Worm (Caenorhabditis elegans) whole organism, young adult: Measurements from ENCODE around the gene gbb-2.

Experiments
- C17E4.6 ChIP-seq: fragments of 200-800 bp; sonication (Bioruptor generic); IDR thresholded peaks from 2 replicates; pipeline ENCODE4 v1.3.6; 2022; ENCODE audit warnings: missing genetic modification reagents, missing genetic modification characterization, missing compliant biosample characterization
- F10E7.11 ChIP-seq: sonication (generic microtip); optimal IDR thresholded peaks from 2 replicates; lab custom pipeline; 2017; ENCODE audit warnings: mild to moderate bottlenecking, missing genetic modification characterization, moderate library complexity, missing compliant biosample characterization
- F22D6.2 ChIP-seq: sonication (generic microtip); optimal IDR thresholded peaks from 2 replicates; lab custom pipeline; 2016; ENCODE audit warnings: mild to moderate bottlenecking, missing genetic modification characterization, missing compliant biosample characterization
- F33H1.4 ChIP-seq: fragments of 200-800 bp; sonication (Bioruptor generic); IDR thresholded peaks from 2 replicates; pipeline ENCODE4 v1.3.6; 2022; ENCODE audit warnings: missing genetic modification reagents, missing genetic modification characterization, missing compliant biosample characterization
- Y53F4B.3 ChIP-seq: fragments of 200-800 bp; sonication (Bioruptor generic); IDR thresholded peaks from 2 replicates; pipeline ENCODE4 v1.3.6; 2022; ENCODE audit warnings: missing genetic modification reagents, missing genetic modification characterization, missing compliant biosample characterization
- Y53G8AR.9 ChIP-seq: fragments of 200-800 bp; sonication (Bioruptor generic); conservative IDR thresholded peaks from 2 replicates; pipeline ENCODE4 v1.3.6; 2022; ENCODE audit warnings: missing genetic modification reagents, missing genetic modification characterization, missing compliant biosample characterization
- Y67H2A.10 ChIP-seq: fragments of 200-800 bp; sonication (Bioruptor generic); conservative IDR thresholded peaks from 2 replicates; pipeline ENCODE4 v1.3.6; 2022; ENCODE audit warnings: missing genetic modification reagents, missing genetic modification characterization, missing compliant biosample characterization
- Y79H2A.3 ChIP-seq: fragments of 200-800 bp; sonication (Bioruptor generic); conservative IDR thresholded peaks from 2 replicates; pipeline ENCODE4 v1.3.6; 2022; ENCODE audit warnings: missing genetic modification reagents, missing genetic modification characterization, missing compliant biosample characterization
- attf-5 ChIP-seq: fragments of 200-800 bp; sonication (Bioruptor generic); optimal IDR thresholded peaks from 2 replicates; lab custom pipeline; 2018; ENCODE audit warnings: mild to moderate bottlenecking, missing genetic modification characterization, missing compliant biosample characterization
- bed-1 ChIP-seq: fragments of 200-800 bp; sonication (Bioruptor generic); IDR thresholded peaks from 2 replicates; pipeline ENCODE4 v1.3.6; 2022; ENCODE audit warnings: missing genetic modification reagents, missing genetic modification characterization, missing compliant biosample characterization
- cebp-2 ChIP-seq: fragments of 200-800 bp; sonication (Bioruptor generic); IDR thresholded peaks from 2 replicates; pipeline ENCODE4 v1.3.6; 2022; ENCODE audit warnings: missing genetic modification characterization, missing compliant biosample characterization
- ceh-100 ChIP-seq: fragments of 200-800 bp; sonication (Bioruptor generic); IDR thresholded peaks from 2 replicates; pipeline ENCODE4 v1.3.6; 2022; ENCODE audit warnings: missing genetic modification reagents, missing genetic modification characterization, missing compliant biosample characterization
- ceh-27 ChIP-seq: fragments of 200-800 bp; sonication (Bioruptor generic); optimal IDR thresholded peaks from 2 replicates; lab custom pipeline; 2018; ENCODE audit warnings: mild to moderate bottlenecking, missing genetic modification characterization, moderate library complexity, missing compliant biosample characterization
- ceh-58 ChIP-seq: fragments of 200-800 bp; sonication (Bioruptor generic); IDR thresholded peaks from 2 replicates; pipeline ENCODE4 v1.3.6; 2022; ENCODE audit warnings: missing genetic modification characterization, missing compliant biosample characterization
- ceh-79 ChIP-seq: sonication (generic microtip); optimal IDR thresholded peaks from 2 replicates; lab custom pipeline; 2017; ENCODE audit warnings: mild to moderate bottlenecking, missing genetic modification characterization, missing compliant biosample characterization
- ceh-91 ChIP-seq: fragments of 200-800 bp; sonication (Bioruptor generic); IDR thresholded peaks from 2 replicates; pipeline ENCODE4 v1.3.6; 2022; ENCODE audit warnings: missing genetic modification reagents, missing genetic modification characterization, missing compliant biosample characterization
- dox-1 ChIP-seq: fragments of 200-800 bp; sonication (Bioruptor generic); IDR thresholded peaks from 2 replicates; pipeline ENCODE4 v1.3.6; 2022; ENCODE audit warnings: missing genetic modification reagents, missing genetic modification characterization, missing compliant biosample characterization
- dpff-1 ChIP-seq: sonication (generic microtip); optimal IDR thresholded peaks from 2 replicates; lab custom pipeline; 2017; ENCODE audit warnings: mild to moderate bottlenecking, missing genetic modification characterization, missing compliant biosample characterization
- dpl-1 ChIP-seq: fragments of 150-350 bp; optimal IDR thresholded peaks from 2 replicates; lab custom pipeline; 2014; ENCODE audit warnings: missing biosample characterization, missing genetic modification reagents, missing genetic modification characterization
- egl-44 ChIP-seq: fragments of 200-800 bp; sonication (Bioruptor generic); IDR thresholded peaks from 2 replicates; pipeline ENCODE4 v1.3.6; 2022; ENCODE audit warnings: missing genetic modification reagents, missing genetic modification characterization, missing compliant biosample characterization
- ekl-4 ChIP-seq: fragments of 200-800 bp; sonication (Bioruptor generic); IDR thresholded peaks from 2 replicates; pipeline ENCODE4 v1.3.6; 2022; ENCODE audit warnings: missing genetic modification reagents, missing genetic modification characterization, missing compliant biosample characterization
- ets-4 ChIP-seq: fragments of 200-800 bp; sonication (Bioruptor generic); optimal IDR thresholded peaks from 2 replicates; lab custom pipeline; 2018; ENCODE audit warnings: mild to moderate bottlenecking, missing genetic modification characterization, missing compliant biosample characterization
- hmg-1.2 ChIP-seq: fragments of 200-800 bp; sonication (Bioruptor generic); IDR thresholded peaks from 2 replicates; pipeline ENCODE4 v1.3.6; 2022; ENCODE audit warnings: missing genetic modification reagents, missing genetic modification characterization, missing compliant biosample characterization
- hrde-1 ChIP-seq: sonication (generic microtip); optimal IDR thresholded peaks from 2 replicates; lab custom pipeline; 2016; ENCODE audit warnings: missing genetic modification characterization, mild to moderate bottlenecking, missing compliant biosample characterization, moderate library complexity, missing genotype, missing genetic modification reagents, borderline replicate concordance
- let-607 ChIP-seq, 2 experiments: fragments of 200-800 bp in 1 of 2; sonication (Bioruptor generic) in 1 of 2; sonication (generic microtip) in 1 of 2; optimal IDR thresholded peaks; 2 replicates each; lab custom pipeline; 2016 to 2018; ENCODE audit warnings: mild to moderate bottlenecking in 2 of 2, missing compliant biosample characterization in 2 of 2, missing genetic modification characterization in 2 of 2, moderate library complexity in 2 of 2, missing genotype in 1 of 2
- lin-35 ChIP-seq, 3 experiments: fragments of 150-350 bp in 2 of 3; sonication (generic microtip) in 1 of 3; optimal IDR thresholded peaks; 2 replicates each; lab custom pipeline; 2014 to 2018; ENCODE audit warnings: missing biosample characterization in 3 of 3, missing genetic modification characterization in 3 of 3, missing genetic modification reagents in 3 of 3
- lin-40 ChIP-seq: sonication (generic microtip); optimal IDR thresholded peaks from 2 replicates; lab custom pipeline; 2016; ENCODE audit warnings: missing genetic modification characterization, mild to moderate bottlenecking, missing compliant biosample characterization, missing genotype, missing genetic modification reagents
- lin-54 ChIP-seq: fragments of 200-800 bp; sonication (Bioruptor generic); optimal IDR thresholded peaks from 2 replicates; lab custom pipeline; 2018; ENCODE audit warnings: mild to moderate bottlenecking, missing genetic modification characterization, missing compliant biosample characterization
- lsy-27 ChIP-seq: sonication (generic microtip); optimal IDR thresholded peaks from 2 replicates; lab custom pipeline; 2017; ENCODE audit warnings: missing genetic modification characterization, mild to moderate bottlenecking, missing compliant biosample characterization, antibody characterized with exemption, missing genotype, borderline replicate concordance; ENCODE audit not compliant: insufficient read depth
- mel-28 ChIP-seq: sonication (generic microtip); optimal IDR thresholded peaks from 2 replicates; lab custom pipeline; 2016; ENCODE audit warnings: borderline replicate concordance, mild to moderate bottlenecking, missing genetic modification characterization, missing compliant biosample characterization
- mxl-1 ChIP-seq: sonication (generic microtip); optimal IDR thresholded peaks from 2 replicates; lab custom pipeline; 2016; ENCODE audit warnings: missing genetic modification characterization, missing compliant biosample characterization
- nfya-1 ChIP-seq: sonication (generic microtip); optimal IDR thresholded peaks from 2 replicates; lab custom pipeline; 2017; ENCODE audit warnings: antibody characterized with exemption, missing compliant biosample characterization, missing genetic modification characterization, borderline replicate concordance; ENCODE audit not compliant: insufficient read depth
- nhr-80 ChIP-seq: sonication (generic microtip); optimal IDR thresholded peaks from 2 replicates; lab custom pipeline; 2016; ENCODE audit warnings: missing genetic modification characterization, missing compliant biosample characterization
- nhr-90 ChIP-seq: sonication (generic microtip); optimal IDR thresholded peaks from 2 replicates; lab custom pipeline; 2016; ENCODE audit warnings: missing genotype, mild to moderate bottlenecking, missing genetic modification characterization, missing compliant biosample characterization
- pbrm-1 ChIP-seq: fragments of 200-800 bp; sonication (Bioruptor generic); IDR thresholded peaks from 2 replicates; pipeline ENCODE4 v1.3.6; 2022; ENCODE audit warnings: missing genetic modification reagents, missing genetic modification characterization, missing compliant biosample characterization
- sptf-2 ChIP-seq: fragments of 200-800 bp; sonication (Bioruptor generic); optimal IDR thresholded peaks from 2 replicates; lab custom pipeline; 2018; ENCODE audit warnings: mild to moderate bottlenecking, missing genetic modification characterization, missing compliant biosample characterization
- unc-62 ChIP-seq: fragments of 150-350 bp; optimal IDR thresholded peaks from 2 replicates; lab custom pipeline; 2014; ENCODE audit warnings: missing biosample characterization, missing genetic modification reagents, missing genetic modification characterization
- xnd-1 ChIP-seq: sonication (generic microtip); optimal IDR thresholded peaks from 2 replicates; lab custom pipeline; 2016; ENCODE audit warnings: missing genotype, missing genetic modification reagents, missing genetic modification characterization, missing compliant biosample characterization
- zim-3 ChIP-seq: sonication (generic microtip); optimal IDR thresholded peaks from 2 replicates; lab custom pipeline; 2017; ENCODE audit warnings: mild to moderate bottlenecking, missing genetic modification characterization, moderate library complexity, missing compliant biosample characterization
- ztf-22 ChIP-seq: fragments of 200-800 bp; sonication (Bioruptor generic); optimal IDR thresholded peaks from 2 replicates; lab custom pipeline; 2018; ENCODE audit warnings: mild to moderate bottlenecking, missing genetic modification characterization, moderate library complexity, missing compliant biosample characterization
- ztf-26 ChIP-seq: sonication (generic microtip); optimal IDR thresholded peaks from 2 replicates; lab custom pipeline; 2017; ENCODE audit warnings: missing genetic modification characterization, missing compliant biosample characterization

gbb-2 gene

DNA sequence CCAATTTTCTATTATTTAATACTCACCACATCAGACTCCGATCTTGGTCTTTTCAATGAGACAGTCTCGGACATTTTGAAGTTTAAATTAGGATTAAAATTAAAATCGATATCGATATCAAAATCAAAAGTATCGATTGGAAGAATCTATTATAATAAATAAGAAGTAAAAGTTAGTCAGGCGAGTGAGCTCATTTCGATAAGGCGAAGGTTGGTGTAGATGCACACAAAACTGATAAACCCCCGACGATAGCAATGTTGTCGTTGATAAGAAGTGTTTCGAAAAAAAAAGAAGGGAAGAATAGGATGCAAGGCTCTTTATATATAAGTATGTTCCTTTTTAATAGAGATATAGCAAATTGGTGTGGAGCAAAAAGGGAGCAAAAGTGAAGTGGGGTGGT, 24.0 kb downstream of the gbb-2 start, which contains the start of gene M01H9.4:
Gene M01H9.4, minus strand, starts transcription at position 379 of the 400 bp plus-strand sequence.
- TF ChIP-seq nhr-80 (tag; lab: Kevin White, UChicago), result peak; percentile 83
- no peak for TF ChIP-seq C17E4.6 (GFP tag; lab: Robert Waterston, UW)

DNA sequence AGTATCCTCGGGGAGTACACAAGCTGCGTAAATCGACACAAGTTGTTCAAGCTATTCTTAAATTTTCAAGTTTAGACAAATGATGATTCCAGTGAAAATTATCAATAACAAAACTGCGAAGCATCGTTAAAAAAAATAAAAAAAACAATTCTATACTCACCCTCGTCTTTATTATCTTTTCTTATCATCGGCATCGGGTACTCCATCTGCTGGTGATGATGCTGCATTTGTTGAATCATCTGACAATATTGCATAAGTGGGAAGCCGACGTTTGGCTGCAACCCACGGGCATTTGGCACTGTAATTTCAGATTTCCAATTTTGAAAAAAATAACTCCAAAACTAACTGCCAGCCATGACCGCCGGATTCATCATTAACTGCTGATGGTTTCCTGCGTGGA, 25.2 kb downstream of the gbb-2 start:
- no peak for TF ChIP-seq mel-28 (tag; lab: Kevin White, UChicago)
- TF ChIP-seq nhr-80 (tag; lab: Kevin White, UChicago), result peak; percentile 10

DNA sequence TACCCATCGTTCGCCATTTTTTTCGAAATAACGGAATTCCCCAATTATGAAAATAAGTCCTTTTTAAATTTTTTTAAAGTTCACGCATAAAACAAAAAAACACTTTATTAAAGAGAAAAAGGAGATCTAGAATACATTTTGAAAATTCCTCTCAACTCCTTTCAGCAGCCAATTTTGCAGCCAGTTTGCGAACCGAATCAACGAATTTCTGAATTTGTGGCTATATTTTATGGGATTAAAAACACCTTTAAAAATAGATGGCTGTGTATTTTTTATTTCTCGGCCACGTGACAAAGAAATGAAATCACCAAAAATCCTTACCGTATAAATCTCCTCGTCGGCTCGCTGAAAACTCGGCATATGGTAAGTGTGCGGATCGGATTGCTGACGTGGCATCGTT, 26.5 kb downstream of the gbb-2 start, which contains the start of gene M01H9.10:
Gene M01H9.10, minus strand, starts transcription at position 101 of the 400 bp plus-strand sequence.
- no peak for TF ChIP-seq lsy-27
- TF ChIP-seq Y53F4B.3 (GFP tag; lab: Robert Waterston, UW), result no peak
- no peak for TF ChIP-seq ceh-91 (GFP tag; lab: Robert Waterston, UW)
- TF ChIP-seq hmg-1.2 (GFP tag; lab: Robert Waterston, UW), result no peak
- TF ChIP-seq lin-35 (GFP tag; optimal IDR thresholded peaks at IDR 0.05; lab: Kevin White, UChicago), result no peak
- no peak for TF ChIP-seq cebp-2 (GFP tag; lab: Robert Waterston, UW)
- no peak for TF ChIP-seq zim-3 (tag; lab: Kevin White, UChicago)
- no peak for TF ChIP-seq ceh-79
- TF ChIP-seq ztf-22, result no peak
- no peak for TF ChIP-seq dpff-1 (tag; lab: Kevin White, UChicago)
- no peak for TF ChIP-seq hrde-1
- TF ChIP-seq, all 124 proteins: peak for 0

DNA sequence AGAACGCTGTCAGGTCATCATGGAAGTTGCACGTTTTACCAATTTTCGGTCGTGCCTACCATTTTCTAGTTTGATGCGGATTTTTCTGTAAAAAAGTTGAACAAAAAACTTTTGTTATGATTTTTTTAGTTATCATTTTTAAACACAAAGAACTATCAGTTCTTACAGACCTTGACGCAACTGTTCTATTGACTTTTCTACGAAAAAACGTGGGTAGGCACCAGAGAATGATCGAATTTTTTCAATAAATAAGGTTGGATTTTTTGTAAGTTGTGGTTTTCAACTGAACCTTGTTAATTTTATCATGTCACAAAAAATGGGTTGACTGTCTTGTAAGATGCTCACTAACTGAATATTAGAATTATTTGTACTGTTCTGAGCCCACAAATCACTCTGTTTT, 27.9 kb downstream of the gbb-2 start:
- TF ChIP-seq F22D6.2 (tag; lab: Kevin White, UChicago), result peak; percentile 7
- TF ChIP-seq nhr-90, result no peak
- TF ChIP-seq nhr-80 (tag; lab: Kevin White, UChicago), result peak; percentile 6
- TF ChIP-seq, all 124 proteins: peak for 2

DNA sequence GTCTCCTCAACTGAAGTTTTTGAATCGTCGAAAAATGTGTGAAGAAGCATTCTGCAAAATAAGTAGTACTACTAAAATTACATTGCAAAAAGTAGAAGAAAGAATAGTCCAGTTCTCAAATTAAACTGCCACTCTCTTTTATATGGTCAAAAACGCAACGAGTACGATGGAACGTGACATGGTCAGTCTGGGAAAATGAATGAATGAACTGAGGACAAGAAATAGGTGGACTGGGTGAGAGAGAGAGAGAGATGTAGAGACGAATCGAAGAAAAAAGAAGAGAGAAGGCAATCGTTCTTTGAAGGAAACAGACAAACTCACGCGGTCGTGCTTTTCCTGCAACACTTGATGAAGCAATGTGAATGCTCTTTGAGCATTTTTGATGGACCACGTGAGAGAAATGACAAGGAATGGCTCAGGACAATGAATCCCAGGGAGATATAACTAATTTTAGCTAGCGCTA, 29.5 kb downstream of the gbb-2 start, which contains the start of gene M01H9.3:
Gene M01H9.3, minus strand, starts transcription at position 51 of the 463 bp plus-strand sequence.
- TF ChIP-seq xnd-1 (tag; lab: Kevin White, UChicago) (no peak), ets-4 (GFP tag; lab: Kevin White, UChicago) (no peak), Y53G8AR.9 (GFP tag; lab: Robert Waterston, UW) (no peak), nfya-1 (tag; lab: Kevin White, UChicago) (no peak), sptf-2 (GFP tag; lab: Kevin White, UChicago) (no peak), mxl-1 (tag; lab: Kevin White, UChicago) (no peak), lin-40 (tag; lab: Kevin White, UChicago) (peak; percentile 46), Y53F4B.3 (GFP tag; lab: Robert Waterston, UW) (no peak), F33H1.4 (GFP tag; lab: Robert Waterston, UW) (no peak), egl-44 (GFP tag; lab: Robert Waterston, UW) (no peak), pbrm-1 (GFP tag; lab: Robert Waterston, UW) (no peak), zim-3 (tag; lab: Kevin White, UChicago) (no peak), Y79H2A.3 (GFP tag; lab: Robert Waterston, UW) (no peak), Y67H2A.10 (GFP tag; lab: Robert Waterston, UW) (no peak), dpl-1 (GFP tag; lab: Kevin White, UChicago) (no peak), bed-1 (GFP tag; lab: Robert Waterston, UW) (no peak), attf-5 (GFP tag; lab: Kevin White, UChicago) (peak; percentile 55), lin-54 (no peak), ztf-26 (no peak), unc-62 (GFP tag; lab: Kevin White, UChicago) (no peak), ceh-100 (GFP tag; lab: Robert Waterston, UW) (no peak), let-607 (tag; optimal IDR thresholded peaks at IDR 0.05; lab: Kevin White, UChicago) (no peak), F10E7.11 (no peak), ceh-58 (GFP tag; lab: Robert Waterston, UW) (no peak), ekl-4 (no peak), dox-1 (GFP tag; lab: Robert Waterston, UW) (no peak; the same call in 1 of the 2 replicates), ceh-27 (GFP tag; lab: Kevin White, UChicago) (peak; percentile 52), ztf-22 (no peak)
